Fruit fly (Drosophila melanogaster): Measurements from ENCODE around the gene IntS9.

Gene IntS9

dm6 chr3L:16131264-16132066 is 26.0 kb upstream of the IntS9 start, which contains the start of the genes Trs20 and elg1 (continued):
- TF ChIP-seq GATAd (GFP tag; optimal IDR thresholded peaks at IDR 0.05), result no peak
- peak; percentile 54 for TF ChIP-seq rgr (GFP tag; optimal IDR thresholded peaks at IDR 0.05)
- no peak for TF ChIP-seq Dif (GFP tag; optimal IDR thresholded peaks at IDR 0.05; ENCODE audit: partially characterized antibody)
- peak; percentile 54 for TF ChIP-seq br (GFP tag; optimal IDR thresholded peaks at IDR 0.05)
- TF ChIP-seq dmrt93B (GFP tag; optimal IDR thresholded peaks at IDR 0.05), result peak; percentile 22
- peak; percentile 58 for TF ChIP-seq woc (GFP tag; optimal IDR thresholded peaks at IDR 0.05)
- TF ChIP-seq Mio (GFP tag; optimal IDR thresholded peaks at IDR 0.05), result no peak
- TF ChIP-seq Abd-B (GFP tag; optimal IDR thresholded peaks at IDR 0.05), result no peak
- TF ChIP-seq pan (optimal IDR thresholded peaks at IDR 0.05), result no peak
- TF ChIP-seq CrebA (GFP tag; optimal IDR thresholded peaks at IDR 0.05; ENCODE audit: borderline replicate concordance), result no peak
- no peak for TF ChIP-seq dsf (GFP tag; optimal IDR thresholded peaks at IDR 0.05; ENCODE audit: borderline replicate concordance)
- TF ChIP-seq CG32264 (GFP tag; optimal IDR thresholded peaks at IDR 0.05), result no peak

dm6 chr3L:16128973-16129745 is 23.7 kb upstream of the IntS9 start, which contains the start of gene SsRbeta:
TSS of gene SsRbeta (plus strand) at chr3L:16129617.
- TF ChIP-seq brk (GFP tag; optimal IDR thresholded peaks at IDR 0.05) (peak; percentile 41), sv (GFP tag; optimal IDR thresholded peaks at IDR 0.05) (peak; percentile 60), Jra (GFP tag; optimal IDR thresholded peaks at IDR 0.05) (peak; percentile 20), Rel (GFP tag; optimal IDR thresholded peaks at IDR 0.05) (no peak), Rel (tag; optimal IDR thresholded peaks at IDR 0.05) (peak; percentile 39), fru (GFP tag; optimal IDR thresholded peaks at IDR 0.05) (no peak), woc (GFP tag; optimal IDR thresholded peaks at IDR 0.05) (no peak), Hr83 (GFP tag; optimal IDR thresholded peaks at IDR 0.05; ENCODE audit: poor library complexity, severe bottlenecking) (peak; percentile 53)

DNA sequence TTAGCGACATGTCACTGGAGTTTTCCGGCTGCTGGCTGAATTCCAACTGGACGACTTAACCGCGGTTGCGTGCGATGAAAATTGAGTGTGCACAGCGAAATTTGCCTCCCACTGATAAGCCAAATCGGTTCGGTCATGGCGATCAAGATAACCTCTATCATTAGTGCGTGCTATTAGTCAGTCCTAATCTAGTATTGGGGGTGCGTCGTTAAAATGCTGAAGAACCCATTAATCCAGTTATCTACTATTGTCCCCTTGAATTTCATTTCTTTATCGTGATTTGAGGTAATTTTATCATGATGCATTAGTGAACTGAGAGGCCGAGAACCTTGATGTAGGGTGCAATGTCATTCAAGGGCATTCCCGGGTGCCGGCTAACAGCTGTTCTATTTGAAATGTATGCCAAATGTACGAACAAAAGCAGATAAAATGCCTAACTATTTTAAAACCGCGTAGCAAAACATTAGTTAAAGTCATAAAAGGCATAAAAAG is 23.1 kb upstream of the IntS9 start, which contains the start of gene Pgm1:
Pgm1 (minus strand) TSS at position 51 of the 492 bp plus-strand sequence.
- TF ChIP-seq HLH106 (tag; optimal IDR thresholded peaks at IDR 0.05) (peak; percentile 88), CrebA (GFP tag; optimal IDR thresholded peaks at IDR 0.05; ENCODE audit: borderline replicate concordance) (no peak), N (GFP tag; optimal IDR thresholded peaks at IDR 0.05) (no peak), woc (GFP tag; optimal IDR thresholded peaks at IDR 0.05) (peak; percentile 96), h (GFP tag; optimal IDR thresholded peaks at IDR 0.05) (peak; percentile 94), Jra (GFP tag; optimal IDR thresholded peaks at IDR 0.05) (peak; percentile 82), CG9705 (GFP tag; optimal IDR thresholded peaks at IDR 0.05) (peak; percentile 76), dmrt93B (GFP tag; optimal IDR thresholded peaks at IDR 0.05) (no peak), tai (GFP tag; optimal IDR thresholded peaks at IDR 0.05) (no peak), Myc (optimal IDR thresholded peaks at IDR 0.05) (peak; percentile 85), GATAd (GFP tag; optimal IDR thresholded peaks at IDR 0.05) (no peak), foxo (GFP tag; optimal IDR thresholded peaks at IDR 0.05) (peak; percentile 55 to 94), Hnf4 (GFP tag; optimal IDR thresholded peaks at IDR 0.05) (peak; percentile 84), Hr78 (GFP tag; optimal IDR thresholded peaks at IDR 0.05) (no peak), Mio (GFP tag; optimal IDR thresholded peaks at IDR 0.05) (peak; percentile 43), sage (GFP tag; optimal IDR thresholded peaks at IDR 0.05) (no peak), brk (GFP tag; optimal IDR thresholded peaks at IDR 0.05) (no peak), Hr83 (GFP tag; optimal IDR thresholded peaks at IDR 0.05; ENCODE audit: poor library complexity, severe bottlenecking) (peak; percentile 38), br (GFP tag; optimal IDR thresholded peaks at IDR 0.05) (peak; percentile 94), dsf (GFP tag; optimal IDR thresholded peaks at IDR 0.05; ENCODE audit: borderline replicate concordance) (no peak), rgr (GFP tag; optimal IDR thresholded peaks at IDR 0.05) (peak; percentile 94), fru (GFP tag; optimal IDR thresholded peaks at IDR 0.05) (peak; percentile 92), Sp1 (GFP tag; optimal IDR thresholded peaks at IDR 0.05) (peak; percentile 90), pan (optimal IDR thresholded peaks at IDR 0.05) (no peak), psq (GFP tag; optimal IDR thresholded peaks at IDR 0.05) (peak; percentile 79), Vsx2 (GFP tag; optimal IDR thresholded peaks at IDR 0.05; ENCODE audit: partially characterized antibody) (no peak), Abd-B (GFP tag; optimal IDR thresholded peaks at IDR 0.05) (no peak), Dfd (GFP tag; optimal IDR thresholded peaks at IDR 0.05) (no peak), Dif (GFP tag; optimal IDR thresholded peaks at IDR 0.05; ENCODE audit: partially characterized antibody) (no peak), usp (GFP tag; optimal IDR thresholded peaks at IDR 0.05) (no peak), Rel (GFP tag; optimal IDR thresholded peaks at IDR 0.05) (peak; percentile 50), Rel (tag; optimal IDR thresholded peaks at IDR 0.05) (peak; percentile 77), CG32264 (GFP tag; optimal IDR thresholded peaks at IDR 0.05) (peak; percentile 84), jim (GFP tag; optimal IDR thresholded peaks at IDR 0.05) (no peak), lola (GFP tag; optimal IDR thresholded peaks at IDR 0.05) (no peak), OdsH (GFP tag; optimal IDR thresholded peaks at IDR 0.05) (peak; percentile 93), ey (GFP tag; optimal IDR thresholded peaks at IDR 0.05) (peak; percentile 93), dl (GFP tag; optimal IDR thresholded peaks at IDR 0.05; ENCODE audit: insufficient read depth in 1 of 2, partially characterized antibody in 2 of 2) (no peak), sv (GFP tag; optimal IDR thresholded peaks at IDR 0.05) (peak; percentile 79)

All from whole organism, wandering third instar larva.